Worm (Caenorhabditis elegans) whole organism, L1 larva: Measurements from ENCODE around the gene tebp-1.

Experiments used
- C04F5.9 ChIP-seq: sonication (generic microtip); optimal IDR thresholded peaks from 2 replicates; lab custom pipeline; 2016; ENCODE audit warnings: missing genetic modification characterization, missing compliant biosample characterization
- C16A3.4 ChIP-seq: fragments of 150-350 bp; optimal IDR thresholded peaks from 2 replicates; lab custom pipeline; 2014; ENCODE audit warnings: missing biosample characterization, missing genetic modification characterization
- aha-1 ChIP-seq: fragments of 150-350 bp; optimal IDR thresholded peaks from 2 replicates; lab custom pipeline; 2014; ENCODE audit warnings: missing biosample characterization, missing genetic modification characterization
- alr-1 ChIP-seq: fragments of 200-800 bp; sonication (Bioruptor generic); optimal IDR thresholded peaks from 2 replicates; lab custom pipeline; 2018; ENCODE audit warnings: borderline replicate concordance, mild to moderate bottlenecking, missing genetic modification characterization, missing compliant biosample characterization
- aly-2 ChIP-seq: fragments of 150-350 bp; optimal IDR thresholded peaks from 2 replicates; lab custom pipeline; 2014; ENCODE audit warnings: missing biosample characterization, missing genetic modification characterization
- ama-1 ChIP-seq: fragments of 150-350 bp; optimal IDR thresholded peaks from 2 replicates; lab custom pipeline; 2014
- blmp-1 ChIP-seq: fragments of 150-350 bp; optimal IDR thresholded peaks from 2 replicates; lab custom pipeline; 2014; ENCODE audit warnings: missing biosample characterization, missing genetic modification characterization
- ceh-63 ChIP-seq: fragments of 200-800 bp; sonication (Bioruptor generic); optimal IDR thresholded peaks from 2 replicates; lab custom pipeline; 2018; ENCODE audit warnings: mild to moderate bottlenecking, missing genetic modification characterization, missing compliant biosample characterization
- efl-1 ChIP-seq, 4 experiments: fragments of 150-350 bp; optimal IDR thresholded peaks in 3 of 4; peaks in 1 of 4; 1 replicate in 1 of 4; 2 replicates in 3 of 4; lab custom pipeline; 2014; ENCODE audit warnings: missing biosample characterization in 2 of 4, missing genetic modification characterization in 2 of 4, missing genetic modification reagents in 2 of 4
- elt-2 ChIP-seq: sonication (generic microtip); optimal IDR thresholded peaks from 2 replicates; lab custom pipeline; 2016; ENCODE audit warnings: missing genetic modification characterization, mild to moderate bottlenecking, inconsistent platforms, missing compliant biosample characterization, missing genetic modification reagents
- elt-3 ChIP-seq, 6 experiments: fragments of 150-350 bp in 1 of 6; sonication (generic microtip); optimal IDR thresholded peaks; 2 replicates each; lab custom pipeline; 2017 to 2018; ENCODE audit warnings: missing biosample characterization in 6 of 6, missing genetic modification characterization in 6 of 6, inconsistent platforms in 1 of 6
- fkh-4 ChIP-seq: sonication (generic microtip); optimal IDR thresholded peaks from 2 replicates; lab custom pipeline; 2016; ENCODE audit warnings: missing compliant biosample characterization, missing genetic modification characterization, borderline replicate concordance
- fkh-8 ChIP-seq: sonication (generic microtip); optimal IDR thresholded peaks from 2 replicates; lab custom pipeline; 2016; ENCODE audit warnings: mild to moderate bottlenecking, missing genetic modification characterization, missing compliant biosample characterization
- hlh-17 ChIP-seq: fragments of 200-800 bp; sonication (Bioruptor generic); optimal IDR thresholded peaks from 2 replicates; lab custom pipeline; 2018; ENCODE audit warnings: missing genetic modification characterization, mild to moderate bottlenecking, missing compliant biosample characterization, moderate library complexity, borderline replicate concordance
- irx-1 ChIP-seq: sonication (generic microtip); optimal IDR thresholded peaks from 2 replicates; lab custom pipeline; 2016; ENCODE audit warnings: missing genetic modification characterization, missing compliant biosample characterization
- lin-15B ChIP-seq: fragments of 150-350 bp; sonication (generic microtip); optimal IDR thresholded peaks from 3 replicates; lab custom pipeline; 2014; ENCODE audit warnings: missing biosample characterization, missing genetic modification characterization
- lin-35 ChIP-seq, 2 experiments: fragments of 150-350 bp; optimal IDR thresholded peaks; 2 replicates each; lab custom pipeline; 2014; ENCODE audit warnings: missing biosample characterization in 2 of 2, missing genetic modification characterization in 2 of 2, missing genetic modification reagents in 2 of 2
- lin-39 ChIP-seq: fragments of 150-350 bp; optimal IDR thresholded peaks from 2 replicates; lab custom pipeline; 2014; ENCODE audit warnings: missing biosample characterization, missing genetic modification reagents, missing genetic modification characterization
- lsy-2 ChIP-seq, 2 experiments: fragments of 150-350 bp; optimal IDR thresholded peaks; 2 replicates each; lab custom pipeline; 2014; ENCODE audit warnings: missing biosample characterization in 2 of 2, missing genetic modification characterization in 2 of 2
- mab-9 ChIP-seq: fragments of 200-800 bp; sonication (Bioruptor generic); IDR thresholded peaks from 2 replicates; pipeline ENCODE4 v1.3.6; 2022; ENCODE audit warnings: missing genetic modification reagents, missing genetic modification characterization, missing compliant biosample characterization
- mdl-1 ChIP-seq, 2 experiments: fragments of 150-350 bp; optimal IDR thresholded peaks; 2 replicates each; lab custom pipeline; 2014 to 2017; ENCODE audit warnings: missing biosample characterization in 2 of 2, missing genetic modification characterization in 2 of 2, inconsistent platforms in 1 of 2
- mef-2 ChIP-seq: fragments of 150-350 bp; optimal IDR thresholded peaks from 2 replicates; lab custom pipeline; 2014; ENCODE audit warnings: missing biosample characterization, missing genetic modification characterization
- nhr-11 ChIP-seq: fragments of 150-350 bp; optimal IDR thresholded peaks from 2 replicates; lab custom pipeline; 2014; ENCODE audit warnings: missing biosample characterization, missing genetic modification characterization
- nhr-19 ChIP-seq: fragments of 200-800 bp; sonication (Bioruptor generic); conservative IDR thresholded peaks from 2 replicates; pipeline ENCODE4 v1.3.6; 2022; ENCODE audit warnings: missing genetic modification characterization, missing compliant biosample characterization
- nhr-237 ChIP-seq: fragments of 150-350 bp; optimal IDR thresholded peaks from 2 replicates; lab custom pipeline; 2014; ENCODE audit warnings: missing biosample characterization, missing genetic modification characterization
- nhr-71 ChIP-seq: sonication (generic microtip); optimal IDR thresholded peaks from 2 replicates; lab custom pipeline; 2016; ENCODE audit warnings: mild to moderate bottlenecking, missing genetic modification characterization, moderate library complexity, missing compliant biosample characterization
- nhr-77 ChIP-seq: fragments of 150-350 bp; optimal IDR thresholded peaks from 2 replicates; lab custom pipeline; 2014; ENCODE audit warnings: missing biosample characterization, missing genetic modification characterization
- nhr-84 ChIP-seq: sonication (generic microtip); optimal IDR thresholded peaks from 2 replicates; lab custom pipeline; 2017; ENCODE audit warnings: missing biosample characterization, missing genetic modification characterization
- nhr-85 ChIP-seq: sonication (generic microtip); peaks from one replicate; lab custom pipeline; 2016; ENCODE audit warnings: missing genetic modification characterization, inconsistent platforms, missing compliant biosample characterization
- nhr-90 ChIP-seq: sonication (generic microtip); optimal IDR thresholded peaks from 2 replicates; lab custom pipeline; 2016; ENCODE audit warnings: mild to moderate bottlenecking, missing genetic modification characterization, missing compliant biosample characterization; ENCODE audit not compliant: poor library complexity
- pag-3 ChIP-seq: sonication (generic microtip); optimal IDR thresholded peaks from 2 replicates; lab custom pipeline; 2017; ENCODE audit warnings: missing genetic modification characterization, mild to moderate bottlenecking, missing compliant biosample characterization, antibody characterized with exemption, borderline replicate concordance; ENCODE audit not compliant: insufficient read depth
- snu-23 ChIP-seq: sonication (generic microtip); optimal IDR thresholded peaks from 2 replicates; lab custom pipeline; 2016; ENCODE audit warnings: missing genetic modification characterization, missing compliant biosample characterization
- sox-4 ChIP-seq: sonication (generic microtip); optimal IDR thresholded peaks from 2 replicates; lab custom pipeline; 2016; ENCODE audit warnings: missing genetic modification characterization, missing compliant biosample characterization
- sptf-1 ChIP-seq: fragments of 150-350 bp; optimal IDR thresholded peaks from 2 replicates; lab custom pipeline; 2014; ENCODE audit warnings: missing biosample characterization, missing genetic modification characterization
- tbx-2 ChIP-seq: sonication (generic microtip); optimal IDR thresholded peaks from 2 replicates; lab custom pipeline; 2016; ENCODE audit warnings: missing genetic modification characterization, missing compliant biosample characterization
- unc-130 ChIP-seq: fragments of 150-350 bp; optimal IDR thresholded peaks from 2 replicates; lab custom pipeline; 2017; ENCODE audit warnings: missing biosample characterization, missing genetic modification characterization, inconsistent platforms
- unc-30 ChIP-seq: sonication (generic microtip); optimal IDR thresholded peaks from 2 replicates; lab custom pipeline; 2017; ENCODE audit warnings: missing biosample characterization, missing genetic modification characterization
- unc-62 ChIP-seq: fragments of 150-350 bp; optimal IDR thresholded peaks from 2 replicates; lab custom pipeline; 2014; ENCODE audit warnings: missing biosample characterization, missing genetic modification reagents, missing genetic modification characterization
- unc-98 ChIP-seq: fragments of 200-800 bp; sonication (Bioruptor generic); IDR thresholded peaks from 2 replicates; pipeline ENCODE4 v1.3.6; 2022; ENCODE audit warnings: missing genetic modification characterization, missing compliant biosample characterization
- vab-15 ChIP-seq: sonication (generic microtip); optimal IDR thresholded peaks from 2 replicates; lab custom pipeline; 2017; ENCODE audit warnings: missing genotype, mild to moderate bottlenecking, missing genetic modification characterization, missing compliant biosample characterization
- zag-1 ChIP-seq: fragments of 150-350 bp; optimal IDR thresholded peaks from 2 replicates; lab custom pipeline; 2014; ENCODE audit warnings: missing biosample characterization, missing genetic modification characterization

The tebp-1 gene

DNA sequence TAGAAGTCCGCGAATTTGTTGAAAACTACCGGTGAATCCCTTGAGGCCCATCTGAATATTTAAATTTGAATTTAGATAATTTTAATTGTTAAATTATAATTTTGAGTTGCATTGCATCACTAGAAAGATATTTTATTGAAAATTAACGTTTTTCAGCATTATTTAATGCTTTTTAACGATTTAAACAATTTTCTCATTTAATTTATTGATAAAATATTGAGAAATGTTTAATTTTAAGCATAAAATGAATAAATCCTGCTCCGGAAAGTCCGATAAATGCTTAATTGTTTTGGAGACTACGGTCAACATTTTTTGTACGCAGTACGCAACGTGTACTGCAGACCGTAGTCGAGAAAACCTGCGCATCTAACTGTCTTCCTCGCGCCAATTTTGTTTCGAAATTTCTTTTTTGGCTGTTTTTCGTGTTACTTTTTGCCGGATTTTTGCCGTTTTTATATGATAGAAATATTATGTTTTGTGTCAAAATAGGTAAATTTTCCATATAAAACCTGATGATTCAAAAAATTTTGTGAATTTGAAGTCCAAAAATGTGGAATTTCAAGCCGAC is 12.4 kb upstream of the tebp-1 start, which contains the start of the genes Y54G11A.17, lin-7 and elof-1 (continued):
- TF ChIP-seq blmp-1 (peak; percentile 73), unc-130 (peak; percentile 99), aha-1 (tag; lab: Kevin White, UChicago) (peak; percentile 12), elt-3 (tag; optimal IDR thresholded peaks at IDR 0.05; lab: Kevin White, UChicago) (peak in 2 of 6 experiments; percentile 69 to 87), mdl-1 (tag; optimal IDR thresholded peaks at IDR 0.05; lab: Kevin White, UChicago) (peak in 1 of 2 experiments; percentile 88), aly-2 (tag; lab: Kevin White, UChicago) (peak; percentile 32), sox-4 (no peak), unc-98 (GFP tag; lab: Robert Waterston, UW) (no peak), lin-15B (tag; lab: Kevin White, UChicago) (peak; percentile 86), sptf-1 (tag; lab: Kevin White, UChicago) (no peak), mab-9 (GFP tag; lab: Robert Waterston, UW) (no peak; the same call in 1 of the 2 replicates), hlh-17 (GFP tag; lab: Kevin White, UChicago) (no peak), ceh-63 (no peak), nhr-71 (tag; lab: Kevin White, UChicago) (peak; percentile 90), nhr-237 (peak; percentile 36), nhr-77 (tag; lab: Kevin White, UChicago) (peak; percentile 97), nhr-11 (tag; lab: Kevin White, UChicago) (no peak), fkh-4 (tag; lab: Kevin White, UChicago) (no peak), snu-23 (GFP tag; lab: Kevin White, UChicago) (peak; percentile 93), lin-35 (GFP tag; optimal IDR thresholded peaks at IDR 0.05; lab: Kevin White, UChicago) (peak; percentile 92 to 95), elt-2 (tag; lab: Kevin White, UChicago) (no peak), nhr-90 (tag; lab: Kevin White, UChicago) (peak; percentile 73), unc-30 (tag; lab: Kevin White, UChicago) (no peak), C16A3.4 (peak; percentile 96), fkh-8 (tag; lab: Kevin White, UChicago) (peak; percentile 92), zag-1 (tag; lab: Kevin White, UChicago) (no peak), vab-15 (tag; lab: Kevin White, UChicago) (peak; percentile 96), nhr-85 (tag; lab: Kevin White, UChicago) (peak; percentile 86), nhr-84 (tag; lab: Kevin White, UChicago) (no peak), lin-39 (tag; lab: Kevin White, UChicago) (peak; percentile 49), tbx-2 (tag; lab: Kevin White, UChicago) (peak; percentile 83), C04F5.9 (tag; lab: Kevin White, UChicago) (peak; percentile 55), efl-1 (optimal IDR thresholded peaks at IDR 0.05; lab: Kevin White, UChicago) (peak; percentile 91 to 93), efl-1 (GFP tag; optimal IDR thresholded peaks at IDR 0.05 in 1 of 2; lab: Kevin White, UChicago) (peak; percentile 88 to 98), unc-62 (no peak), lsy-2 (tag; optimal IDR thresholded peaks at IDR 0.05; lab: Kevin White, UChicago) (peak; percentile 99 to 100), irx-1 (peak; percentile 70), pag-3 (tag; lab: Kevin White, UChicago) (peak; percentile 15), mef-2 (peak; percentile 42), nhr-19 (peak; percentile 81), alr-1 (tag; lab: Kevin White, UChicago) (no peak)

DNA sequence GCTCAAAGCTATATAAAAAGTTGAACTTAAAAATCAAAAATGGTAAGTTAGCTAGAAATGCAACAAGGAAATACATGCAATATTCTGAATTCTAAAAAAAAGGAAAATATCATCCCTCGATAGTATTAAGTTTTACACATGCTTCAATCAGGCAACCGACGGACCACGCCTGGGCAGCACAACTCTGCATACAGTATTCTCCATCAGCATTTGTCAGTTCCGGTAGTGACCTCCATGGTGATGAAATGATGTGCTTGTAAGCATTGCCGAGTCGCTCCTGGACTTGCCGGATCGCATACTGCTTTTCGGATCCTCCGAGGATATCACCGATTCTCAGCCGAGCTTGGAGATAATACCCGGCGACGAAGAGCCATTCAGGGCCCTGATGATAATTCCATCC is 11.1 kb upstream of the tebp-1 start:
- no peak for TF ChIP-seq hlh-17 (GFP tag; lab: Kevin White, UChicago)
- peak; percentile 3 for TF ChIP-seq snu-23 (GFP tag; lab: Kevin White, UChicago)
- TF ChIP-seq nhr-71 (tag; lab: Kevin White, UChicago): peak; percentile 5
- TF ChIP-seq unc-62: no peak
- peak; percentile 60 for TF ChIP-seq nhr-85 (tag; lab: Kevin White, UChicago)
- no peak for TF ChIP-seq ama-1 (lab: Kevin White, UChicago)
- peak in 1 of 2 experiments; percentile 23 for TF ChIP-seq lsy-2 (tag; optimal IDR thresholded peaks at IDR 0.05; lab: Kevin White, UChicago)
